Worm (Caenorhabditis elegans) whole organism, L4/young adult: ENCODE data around the gene Y41D4B.17.

Source experiments
- dao-5 ChIP-seq: sonication (generic microtip); optimal IDR thresholded peaks from 2 replicates; lab custom pipeline; 2016; ENCODE audit warnings: missing genotype, missing genetic modification characterization, moderate library complexity, missing compliant biosample characterization
- him-1 ChIP-seq: sonication (generic microtip); optimal IDR thresholded peaks from 2 replicates; lab custom pipeline; 2016; ENCODE audit warnings: missing genotype, missing genetic modification reagents, missing genetic modification characterization, missing compliant biosample characterization

DNA sequence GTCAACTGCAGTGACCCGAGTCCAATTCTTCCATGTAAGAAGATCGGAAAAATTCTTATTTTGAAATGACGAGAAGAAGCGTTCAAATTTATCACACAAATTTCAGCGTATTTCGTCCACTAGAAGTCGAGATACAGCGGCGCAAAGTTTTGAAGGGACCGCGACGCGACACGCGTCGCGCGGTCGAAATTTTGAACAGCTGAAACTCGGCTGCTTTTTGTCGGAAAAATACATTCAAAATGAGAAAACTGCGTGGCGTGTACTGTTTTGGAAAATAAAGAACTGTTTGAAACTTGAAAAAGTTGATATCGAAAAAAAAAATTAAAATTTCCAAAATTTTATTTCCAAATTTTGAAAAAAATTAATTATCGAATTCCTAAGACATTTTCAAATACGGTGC, 47.0 kb upstream of the Y41D4B.17 start:
- TF ChIP-seq dao-5 (no peak), him-1 (no peak)
